Fruit fly (Drosophila melanogaster): ENCODE data around the gene TM9SF2.

DNA sequence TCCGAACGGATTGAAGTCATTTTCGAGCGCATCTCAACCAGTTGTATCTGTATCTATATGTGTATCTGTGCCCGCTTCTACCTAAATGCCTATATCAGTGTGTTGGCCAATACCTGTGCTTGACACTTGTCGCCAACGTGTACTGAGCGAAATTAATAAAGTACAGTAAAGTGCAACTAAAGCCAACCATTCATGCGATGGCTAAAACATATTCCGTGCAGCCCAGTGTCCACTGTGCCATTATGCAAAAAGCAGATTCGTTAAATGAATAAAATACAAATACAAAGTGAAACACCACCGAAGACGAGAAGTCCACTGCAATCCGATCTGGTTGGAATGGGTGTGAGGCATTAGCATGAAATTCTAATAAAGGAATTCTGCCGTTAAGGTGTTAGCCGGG is 39.0 kb downstream of the TM9SF2 start:
- TF ChIP-seq CG8478 (optimal IDR thresholded peaks at IDR 0.05) (no peak), EcR (GFP tag; optimal IDR thresholded peaks at IDR 0.05) (no peak), psq (optimal IDR thresholded peaks at IDR 0.05) (no peak)

Measured in whole organism.